Fruit fly (Drosophila melanogaster): ENCODE data around the gene CG6244.

The CG6244 gene

dm6 chr3L:15813988-15814387, 5.9 kb downstream of the CG6244 start (continued):
- TF ChIP-seq pzg (GFP tag; optimal IDR thresholded peaks at IDR 0.05) (no peak), CG16779 (GFP tag; IDR thresholded peaks at IDR 0.05) (no peak), CG10959 (GFP tag; IDR thresholded peaks at IDR 0.05) (no peak), dmrt11E (tag; optimal IDR thresholded peaks at IDR 0.05) (no peak), CG1832 (GFP tag; optimal IDR thresholded peaks at IDR 0.05) (no peak), gcm (GFP tag; optimal IDR thresholded peaks at IDR 0.05) (no peak), ara (GFP tag; IDR thresholded peaks at IDR 0.05) (no peak), Xbp1 (GFP tag; optimal IDR thresholded peaks at IDR 0.05) (no peak), pnt (GFP tag; optimal IDR thresholded peaks at IDR 0.05) (no peak), crol (GFP tag; IDR thresholded peaks at IDR 0.05) (no peak), Xrp1 (GFP tag; IDR thresholded peaks at IDR 0.05) (no peak), ap (GFP tag; IDR thresholded peaks at IDR 0.05) (no peak), slp2 (GFP tag; optimal IDR thresholded peaks at IDR 0.05) (no peak), CG31224 (GFP tag; IDR thresholded peaks at IDR 0.05) (no peak), Dll (GFP tag; IDR thresholded peaks at IDR 0.05; ENCODE audit: partially characterized antibody) (no peak), wek (GFP tag; optimal IDR thresholded peaks at IDR 0.05) (peak; percentile 48), CG1603 (tag; optimal IDR thresholded peaks at IDR 0.05) (no peak), CG4730 (GFP tag; IDR thresholded peaks at IDR 0.05) (no peak), CG10209 (GFP tag; optimal IDR thresholded peaks at IDR 0.05) (no peak), Lhr (GFP tag; optimal IDR thresholded peaks at IDR 0.05) (no peak), amos (GFP tag; IDR thresholded peaks at IDR 0.05; ENCODE audit: partially characterized antibody) (no peak), ind (GFP tag; optimal IDR thresholded peaks at IDR 0.05) (no peak), Usf (GFP tag; optimal IDR thresholded peaks at IDR 0.05) (no peak), dysf (GFP tag; IDR thresholded peaks at IDR 0.05) (no peak), NC2α (GFP tag; optimal IDR thresholded peaks at IDR 0.05) (no peak), ftz-f1 (GFP tag; optimal IDR thresholded peaks at IDR 0.05) (no peak), CG34224 (GFP tag; IDR thresholded peaks at IDR 0.05; ENCODE audit: partially characterized antibody) (no peak), bowl (GFP tag; IDR thresholded peaks at IDR 0.05) (no peak), Oaz (GFP tag; IDR thresholded peaks at IDR 0.05) (no peak), CG15514 (GFP tag; optimal IDR thresholded peaks at IDR 0.05) (peak; percentile 68), CG17802 (tag; optimal IDR thresholded peaks at IDR 0.05) (no peak), CG10274 (GFP tag; optimal IDR thresholded peaks at IDR 0.05) (no peak), bab2 (GFP tag; optimal IDR thresholded peaks at IDR 0.05) (no peak), CG3065 (GFP tag; optimal IDR thresholded peaks at IDR 0.05) (no peak), CG10979 (tag; optimal IDR thresholded peaks at IDR 0.05) (no peak), CG2129 (GFP tag; IDR thresholded peaks at IDR 0.05; ENCODE audit: partially characterized antibody) (no peak), CG7987 (GFP tag; optimal IDR thresholded peaks at IDR 0.05) (peak; percentile 37), B-H2 (GFP tag; optimal IDR thresholded peaks at IDR 0.05) (peak; percentile 69), Sry-δ (GFP tag; optimal IDR thresholded peaks at IDR 0.05) (no peak), CG13775 (GFP tag; optimal IDR thresholded peaks at IDR 0.05) (no peak), Sry-β (GFP tag; optimal IDR thresholded peaks at IDR 0.05) (no peak), CG8089 (GFP tag; optimal IDR thresholded peaks at IDR 0.05) (no peak), abd-A (tag; optimal IDR thresholded peaks at IDR 0.05) (no peak), HHEX (GFP tag; optimal IDR thresholded peaks at IDR 0.05) (peak; percentile 42), CG7556 (GFP tag; optimal IDR thresholded peaks at IDR 0.05) (no peak), CG6683 (GFP tag; optimal IDR thresholded peaks at IDR 0.05) (peak; percentile 2), CG2889 (GFP tag; IDR thresholded peaks at IDR 0.05) (no peak), CG17359 (tag; optimal IDR thresholded peaks at IDR 0.05) (no peak), kay (GFP tag; optimal IDR thresholded peaks at IDR 0.05) (no peak), dan (GFP tag; IDR thresholded peaks at IDR 0.05) (no peak), Camta (GFP tag; optimal IDR thresholded peaks at IDR 0.05) (no peak)

Measured in whole organism, embryonic.